Fruit fly (Drosophila melanogaster) whole organism, embryonic: ENCODE results near the gene mRpL48.

ENCODE experiments used
- CG3847 ChIP-seq: fragments of 200-800 bp; sonication (Bioruptor generic); IDR thresholded peaks from 2 replicates; pipeline ENCODE4 v1.3.6; 2022; ENCODE audit warnings: missing biosample characterization, missing genetic modification characterization
- CG8478 ChIP-seq: fragments of >200 bp; optimal IDR thresholded peaks from 2 replicates; lab custom pipeline; 2018
- Dek ChIP-seq: fragments of 200-800 bp; sonication (Bioruptor generic); optimal IDR thresholded peaks from 3 replicates; lab custom pipeline; 2019; ENCODE audit warnings: missing biosample characterization, mild to moderate bottlenecking, missing genetic modification characterization, moderate library complexity
- Jarid2 ChIP-seq: fragments of 200-800 bp; sonication (Bioruptor generic); optimal IDR thresholded peaks from 3 replicates; lab custom pipeline; 2017; ENCODE audit warnings: mild to moderate bottlenecking, missing biosample characterization, missing genetic modification reagents, missing genetic modification characterization
- Ravus ChIP-seq: fragments of 200-800 bp; sonication (Bioruptor generic); IDR thresholded peaks from 2 replicates; pipeline ENCODE4 v1.3.6; 2022; ENCODE audit warnings: missing biosample characterization, missing genetic modification characterization
- ab ChIP-seq: fragments of 200-800 bp; sonication (Bioruptor generic); optimal IDR thresholded peaks from 2 replicates; lab custom pipeline; 2016; ENCODE audit warnings: missing biosample characterization, missing genetic modification characterization
- fu2 ChIP-seq: fragments of 200-800 bp; sonication (Bioruptor generic); optimal IDR thresholded peaks from 2 replicates; lab custom pipeline; 2016; ENCODE audit warnings: missing biosample characterization, missing genetic modification characterization
- jing ChIP-seq: fragments of 200-800 bp; sonication (Bioruptor generic); optimal IDR thresholded peaks from 2 replicates; lab custom pipeline; 2018; ENCODE audit warnings: missing biosample characterization, mild to moderate bottlenecking, missing genetic modification characterization

DNA sequence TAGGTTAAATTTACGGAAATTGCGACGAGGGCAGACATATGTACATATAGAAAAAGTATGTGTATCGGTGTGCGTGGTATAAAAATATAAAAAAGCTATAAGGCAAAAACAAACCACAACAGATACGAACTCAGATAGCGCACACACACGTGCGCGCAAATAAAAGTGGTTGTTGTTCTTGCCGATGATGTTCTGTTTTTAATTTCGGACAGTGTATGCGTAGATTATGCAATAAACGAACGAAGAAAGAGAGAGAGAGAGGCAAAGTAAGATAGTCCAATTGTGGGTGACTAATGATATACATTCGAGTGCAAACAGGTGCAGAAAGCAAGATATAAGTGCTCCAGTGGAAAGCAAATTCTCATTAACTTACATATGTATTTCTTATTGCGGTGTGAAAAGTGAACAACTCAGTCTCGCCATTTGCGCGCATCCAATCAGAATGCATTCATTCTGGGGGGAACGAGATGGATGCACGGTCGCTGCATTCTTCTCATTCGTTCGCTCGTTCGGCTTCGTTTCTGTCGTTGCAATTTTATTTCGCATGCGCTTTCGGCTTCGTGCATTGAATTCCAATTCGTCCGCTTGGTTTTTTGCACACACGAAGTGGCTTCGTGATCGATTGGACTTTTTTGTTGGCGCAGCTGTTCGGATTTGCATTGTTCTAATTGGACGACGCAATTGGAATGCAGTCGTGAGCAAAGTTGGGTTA, 40.8 kb upstream of the mRpL48 start:
- TF ChIP-seq CG8478 (lab: Kevin White, UChicago) (no peak), jing (GFP tag; lab: Kevin White, UChicago) (no peak), Dek (no peak), Jarid2 (GFP tag; lab: Kevin White, UChicago) (no peak), Ravus (no peak), CG3847 (GFP tag; lab: Robert Waterston, UW) (no peak), fu2 (GFP tag; lab: Kevin White, UChicago) (no peak), ab (GFP tag; lab: Kevin White, UChicago) (no peak)
